Worm (Caenorhabditis elegans) whole organism, late embryonic: ENCODE data around the gene F29F11.20.
A peak's percentile ranks its signal among the peaks of the same experiment; 100 is the strongest.

Source experiments
- C38D4.7 ChIP-seq: fragments of 200-800 bp; sonication (Bioruptor generic); optimal IDR thresholded peaks from 2 replicates; lab custom pipeline; 2018; ENCODE audit warnings: mild to moderate bottlenecking, missing genetic modification characterization, moderate library complexity, missing compliant biosample characterization
- K02D7.2 ChIP-seq: sonication (generic microtip); optimal IDR thresholded peaks from 2 replicates; lab custom pipeline; 2017; ENCODE audit warnings: mild to moderate bottlenecking, missing genetic modification characterization, missing compliant biosample characterization
- K09A11.1 ChIP-seq: sonication (generic microtip); optimal IDR thresholded peaks from 2 replicates; lab custom pipeline; 2017; ENCODE audit warnings: antibody characterized with exemption, mild to moderate bottlenecking, missing genetic modification characterization, missing compliant biosample characterization; ENCODE audit not compliant: insufficient read depth
- ceh-2 ChIP-seq: sonication (generic microtip); optimal IDR thresholded peaks from 2 replicates; lab custom pipeline; 2016; ENCODE audit warnings: missing genotype, missing genetic modification characterization, missing compliant biosample characterization
- ceh-24 ChIP-seq: sonication (generic microtip); optimal IDR thresholded peaks from 2 replicates; lab custom pipeline; 2016; ENCODE audit warnings: mild to moderate bottlenecking, missing genetic modification characterization, missing compliant biosample characterization
- ceh-30 ChIP-seq: fragments of 150-350 bp; optimal IDR thresholded peaks from 2 replicates; lab custom pipeline; 2014; ENCODE audit warnings: missing biosample characterization, missing genetic modification characterization
- ceh-31 ChIP-seq: sonication (generic microtip); optimal IDR thresholded peaks from 2 replicates; lab custom pipeline; 2016; ENCODE audit warnings: missing genetic modification characterization, missing compliant biosample characterization
- ceh-45 ChIP-seq: fragments of 200-800 bp; sonication (Bioruptor generic); IDR thresholded peaks from 2 replicates; pipeline ENCODE4 v1.3.6; 2022; ENCODE audit warnings: missing genetic modification reagents, missing genetic modification characterization, missing compliant biosample characterization
- ceh-6 ChIP-seq: fragments of 200-800 bp; sonication (Bioruptor generic); optimal IDR thresholded peaks from 2 replicates; lab custom pipeline; 2018; ENCODE audit warnings: mild to moderate bottlenecking, missing genetic modification characterization, missing compliant biosample characterization
- dmd-4 ChIP-seq: sonication (generic microtip); optimal IDR thresholded peaks from 2 replicates; lab custom pipeline; 2016; ENCODE audit warnings: borderline replicate concordance, missing genetic modification characterization, missing compliant biosample characterization
- dve-1 ChIP-seq: sonication (generic microtip); optimal IDR thresholded peaks from 2 replicates; lab custom pipeline; 2017; ENCODE audit warnings: antibody characterized with exemption, mild to moderate bottlenecking, missing genetic modification characterization, missing compliant biosample characterization
- elt-2 ChIP-seq: sonication (generic microtip); optimal IDR thresholded peaks from 2 replicates; lab custom pipeline; 2016; ENCODE audit warnings: missing genetic modification reagents, missing genetic modification characterization, missing compliant biosample characterization
- elt-4 ChIP-seq: sonication (generic microtip); optimal IDR thresholded peaks from 2 replicates; lab custom pipeline; 2016; ENCODE audit warnings: missing genetic modification characterization, missing compliant biosample characterization
- fax-1 ChIP-seq: sonication (generic microtip); optimal IDR thresholded peaks from 2 replicates; lab custom pipeline; 2016; ENCODE audit warnings: missing genotype, missing genetic modification characterization, missing compliant biosample characterization
- fkh-10 ChIP-seq: fragments of 150-350 bp; optimal IDR thresholded peaks from 2 replicates; lab custom pipeline; 2014; ENCODE audit warnings: missing biosample characterization, missing genetic modification reagents, missing genetic modification characterization
- fkh-6 ChIP-seq: sonication (generic microtip); optimal IDR thresholded peaks from 2 replicates; lab custom pipeline; 2016; ENCODE audit warnings: missing genetic modification characterization, missing compliant biosample characterization
- gmeb-2 ChIP-seq: sonication (generic microtip); optimal IDR thresholded peaks from 2 replicates; lab custom pipeline; 2016; ENCODE audit warnings: missing genetic modification characterization, inconsistent platforms, missing compliant biosample characterization
- hlh-13 ChIP-seq: fragments of 200-800 bp; sonication (Bioruptor generic); optimal IDR thresholded peaks from 2 replicates; lab custom pipeline; 2018; ENCODE audit warnings: mild to moderate bottlenecking, missing genetic modification characterization, missing compliant biosample characterization
- hlh-6 ChIP-seq: sonication (generic microtip); optimal IDR thresholded peaks from 2 replicates; lab custom pipeline; 2016; ENCODE audit warnings: missing genotype, missing genetic modification characterization, missing compliant biosample characterization
- hlh-8 ChIP-seq: sonication (generic microtip); optimal IDR thresholded peaks from 2 replicates; lab custom pipeline; 2016; ENCODE audit warnings: missing genotype, missing genetic modification characterization, missing compliant biosample characterization
- mec-3 ChIP-seq: sonication (generic microtip); optimal IDR thresholded peaks from 2 replicates; lab custom pipeline; 2016; ENCODE audit warnings: borderline replicate concordance, missing genetic modification characterization, missing compliant biosample characterization
- nhr-11 ChIP-seq: fragments of 150-350 bp; optimal IDR thresholded peaks from 2 replicates; lab custom pipeline; 2014; ENCODE audit warnings: missing biosample characterization, missing genetic modification characterization
- nhr-232 ChIP-seq: sonication (generic microtip); optimal IDR thresholded peaks from 2 replicates; lab custom pipeline; 2016; ENCODE audit warnings: missing genetic modification characterization, missing compliant biosample characterization
- odd-2 ChIP-seq: sonication (generic microtip); optimal IDR thresholded peaks from 2 replicates; lab custom pipeline; 2017; ENCODE audit warnings: antibody characterized with exemption, mild to moderate bottlenecking, missing genetic modification characterization, missing compliant biosample characterization
- pag-3 ChIP-seq: sonication (generic microtip); optimal IDR thresholded peaks from 2 replicates; lab custom pipeline; 2016; ENCODE audit warnings: missing compliant biosample characterization, missing genetic modification characterization, borderline replicate concordance
- pat-9 ChIP-seq: fragments of 200-800 bp; sonication (Bioruptor generic); optimal IDR thresholded peaks from 2 replicates; lab custom pipeline; 2018; ENCODE audit warnings: mild to moderate bottlenecking, missing genetic modification characterization, moderate library complexity, missing compliant biosample characterization
- pax-1 ChIP-seq: fragments of 150-350 bp; optimal IDR thresholded peaks from 2 replicates; lab custom pipeline; 2014; ENCODE audit warnings: missing biosample characterization, missing genetic modification characterization
- pqm-1 ChIP-seq: sonication (generic microtip); optimal IDR thresholded peaks from 2 replicates; lab custom pipeline; 2016; ENCODE audit warnings: missing genetic modification characterization, missing compliant biosample characterization
- pros-1 ChIP-seq: fragments of 150-350 bp; optimal IDR thresholded peaks from 2 replicates; lab custom pipeline; 2014; ENCODE audit warnings: missing biosample characterization, missing genetic modification reagents, missing genetic modification characterization
- sdc-2 ChIP-seq: sonication (generic microtip); optimal IDR thresholded peaks from 2 replicates; lab custom pipeline; 2016; ENCODE audit warnings: missing genotype, missing genetic modification characterization, missing compliant biosample characterization
- sox-4 ChIP-seq: sonication (generic microtip); optimal IDR thresholded peaks from 2 replicates; lab custom pipeline; 2017; ENCODE audit warnings: mild to moderate bottlenecking, missing genetic modification characterization, inconsistent platforms, missing compliant biosample characterization
- syd-9 ChIP-seq: sonication (generic microtip); optimal IDR thresholded peaks from 2 replicates; lab custom pipeline; 2016; ENCODE audit warnings: mild to moderate bottlenecking, missing genetic modification characterization, moderate library complexity, missing compliant biosample characterization
- tbx-2 ChIP-seq: sonication (generic microtip); optimal IDR thresholded peaks from 2 replicates; lab custom pipeline; 2016; ENCODE audit warnings: missing genetic modification characterization, missing compliant biosample characterization
- zip-5 ChIP-seq: sonication (generic microtip); optimal IDR thresholded peaks from 2 replicates; lab custom pipeline; 2016; ENCODE audit warnings: missing genetic modification characterization, missing compliant biosample characterization

F29F11.20 gene

DNA sequence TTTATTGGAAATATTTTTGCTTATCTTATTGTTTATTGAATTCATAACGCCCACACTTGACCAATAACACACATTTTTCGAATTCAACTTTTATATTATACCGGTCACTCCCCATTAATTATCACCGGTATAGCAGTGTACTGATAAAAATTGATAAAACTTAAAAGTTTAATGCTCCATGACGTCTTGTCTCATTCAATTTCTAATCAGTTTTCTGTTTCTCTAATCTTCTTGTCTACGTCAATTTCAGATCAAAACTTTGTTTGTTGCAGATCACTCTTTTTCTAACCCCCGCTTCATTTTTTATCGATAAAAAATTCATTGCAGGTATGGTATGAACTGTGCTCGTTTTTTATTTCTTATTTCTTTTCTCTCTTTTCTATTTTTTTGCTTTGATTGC lies 6.0 kb downstream of the F29F11.20 start:
- TF ChIP-seq C38D4.7 (GFP tag; lab: Kevin White, UChicago): no peak
- TF ChIP-seq ceh-31 (tag; lab: Kevin White, UChicago): no peak
- peak; percentile 84 for TF ChIP-seq elt-2 (tag; lab: Kevin White, UChicago)
- TF ChIP-seq tbx-2: no peak
- TF ChIP-seq pqm-1: peak; percentile 42
- no peak for TF ChIP-seq ceh-6

DNA sequence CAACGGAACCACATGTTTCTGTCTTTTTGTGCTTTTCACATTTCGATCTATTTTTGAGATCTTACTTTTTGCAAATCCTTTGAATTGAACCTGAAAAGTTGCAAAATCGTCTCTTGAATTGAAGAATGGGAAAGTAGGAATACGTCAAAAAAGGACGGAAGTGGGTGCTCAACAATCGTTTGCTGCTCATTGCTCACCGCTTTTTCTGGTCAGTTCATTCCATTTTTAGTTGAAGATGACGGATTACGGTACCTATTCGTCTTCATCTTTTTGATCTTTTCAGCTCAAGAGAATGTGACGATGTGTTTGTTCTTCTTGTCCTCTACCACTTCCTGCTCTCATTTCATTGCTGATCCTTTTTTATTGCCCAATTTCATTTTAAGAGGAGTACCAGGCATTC lies 7.5 kb downstream of the F29F11.20 start, which contains the start of gene C05A2.4:
Gene C05A2.4 (plus strand): TSS at position 301 of the 400 bp plus-strand sequence.
- TF ChIP-seq pag-3 (no peak), dmd-4 (no peak), hlh-6 (tag; lab: Kevin White, UChicago) (no peak), fax-1 (tag; lab: Kevin White, UChicago) (no peak), ceh-30 (tag; lab: Kevin White, UChicago) (no peak)

- TF ChIP-seq nhr-232 (tag; lab: Kevin White, UChicago): no peak
- no peak for TF ChIP-seq odd-2
- no peak for TF ChIP-seq syd-9 (tag; lab: Kevin White, UChicago)
- TF ChIP-seq gmeb-2: no peak
- no peak for TF ChIP-seq elt-2 (tag; lab: Kevin White, UChicago)
- no peak for TF ChIP-seq fkh-6 (tag; lab: Kevin White, UChicago)
- TF ChIP-seq K09A11.1: no peak
- TF ChIP-seq ceh-24 (tag; lab: Kevin White, UChicago): no peak
- TF ChIP-seq pax-1 (tag; lab: Kevin White, UChicago): no peak
- no peak for TF ChIP-seq zip-5 (tag; lab: Kevin White, UChicago)
- TF ChIP-seq C38D4.7 (GFP tag; lab: Kevin White, UChicago): no peak
- no peak for TF ChIP-seq pqm-1
Observed at ce11 chrV:10699122-10699521, 11.4 kb downstream of the F29F11.20 start.

DNA sequence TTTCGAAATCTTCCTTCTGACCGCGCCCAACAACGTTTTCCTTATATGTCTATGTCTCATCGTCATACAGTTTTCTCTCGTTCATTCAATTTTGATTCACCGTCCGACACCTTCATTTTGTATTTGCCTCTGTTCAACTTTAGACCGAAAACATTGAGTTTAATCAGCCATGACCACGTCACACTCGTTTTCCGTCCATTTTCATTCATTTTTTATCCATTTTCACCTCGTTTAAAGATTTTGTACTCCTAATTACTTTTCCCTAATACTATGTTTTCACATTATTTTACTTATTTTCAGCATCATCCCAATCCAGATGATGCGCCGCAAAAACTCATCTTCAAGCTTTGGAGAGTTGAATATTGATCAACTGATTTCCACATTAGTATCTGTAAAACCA lies 14.5 kb downstream of the F29F11.20 start, which contains the start of gene pph-1:
Gene pph-1 (plus strand): TSS at position 301 of the 400 bp plus-strand sequence.
- TF ChIP-seq ceh-6: no peak
- TF ChIP-seq hlh-8 (tag; lab: Kevin White, UChicago): no peak
- TF ChIP-seq elt-4: no peak
- no peak for TF ChIP-seq pat-9 (tag; lab: Kevin White, UChicago)
- TF ChIP-seq K02D7.2 (tag; lab: Kevin White, UChicago): no peak
- TF ChIP-seq dve-1 (tag; lab: Kevin White, UChicago): no peak
- no peak for TF ChIP-seq ceh-45 (GFP tag; lab: Robert Waterston, UW)
- TF ChIP-seq ceh-24 (tag; lab: Kevin White, UChicago): no peak
- no peak for TF ChIP-seq sox-4 (tag; lab: Kevin White, UChicago)
- TF ChIP-seq hlh-13 (GFP tag; lab: Kevin White, UChicago): no peak
- TF ChIP-seq elt-2 (tag; lab: Kevin White, UChicago): no peak
- TF ChIP-seq mec-3 (tag; lab: Kevin White, UChicago): no peak
- TF ChIP-seq pros-1 (tag; lab: Kevin White, UChicago): no peak
- no peak for TF ChIP-seq sdc-2 (tag; lab: Kevin White, UChicago)
- no peak for TF ChIP-seq fax-1 (tag; lab: Kevin White, UChicago)
- TF ChIP-seq fkh-10: no peak

DNA sequence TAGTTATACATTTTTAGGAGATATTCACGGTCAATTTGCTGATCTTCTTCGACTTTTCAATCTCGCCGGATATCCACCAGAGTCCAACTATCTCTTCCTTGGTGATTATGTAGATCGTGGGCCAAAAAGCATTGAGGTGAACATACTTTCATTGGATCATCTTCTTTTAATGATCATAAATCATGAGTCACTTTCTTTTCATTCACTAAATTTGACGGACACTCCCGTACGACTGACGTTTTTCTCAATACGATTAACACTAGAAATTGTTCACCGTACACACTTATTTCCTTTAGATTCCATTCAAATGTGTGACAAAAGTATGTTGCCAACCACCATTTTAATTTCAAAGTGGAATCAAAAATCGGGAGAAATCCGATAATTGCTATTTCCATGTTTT lies 15.2 kb downstream of the F29F11.20 start:
- TF ChIP-seq ceh-2 (tag; lab: Kevin White, UChicago) (no peak), zip-5 (tag; lab: Kevin White, UChicago) (no peak), dmd-4 (no peak), ceh-31 (tag; lab: Kevin White, UChicago) (no peak), nhr-11 (tag; lab: Kevin White, UChicago) (no peak)
